Fruit fly (Drosophila melanogaster) whole organism, embryonic: ENCODE results near the gene CG10286.

ENCODE experiments used
- Atf6 ChIP-seq: fragments of 200-800 bp; sonication (Bioruptor generic); IDR thresholded peaks from 2 replicates; pipeline ENCODE4 v1.3.6; 2022; ENCODE audit warnings: missing biosample characterization, missing genetic modification characterization
- Blimp-1 ChIP-seq: fragments of 200-800 bp; sonication (Bioruptor generic); optimal IDR thresholded peaks from 3 replicates; lab custom pipeline; 2018; ENCODE audit warnings: missing biosample characterization, missing genetic modification characterization, mild to moderate bottlenecking, moderate library complexity, missing genetic modification reagents
- CG10267 ChIP-seq: fragments of 200-800 bp; sonication (Bioruptor generic); optimal IDR thresholded peaks from 2 replicates; lab custom pipeline; 2018; ENCODE audit warnings: missing biosample characterization, mild to moderate bottlenecking, missing genetic modification characterization, moderate library complexity
- CG11093 ChIP-seq: fragments of 200-800 bp; sonication (Bioruptor generic); IDR thresholded peaks from 3 replicates; pipeline ENCODE4 v1.3.6; 2022; ENCODE audit warnings: missing biosample characterization, missing genetic modification characterization
- CG11456 ChIP-seq: fragments of 200-800 bp; sonication (Bioruptor generic); IDR thresholded peaks from 3 replicates; pipeline ENCODE4 v1.3.6; 2022; ENCODE audit warnings: missing biosample characterization, missing genetic modification characterization
- CG12071 ChIP-seq: fragments of 200-800 bp; sonication (Bioruptor generic); optimal IDR thresholded peaks from 3 replicates; lab custom pipeline; 2018; ENCODE audit warnings: missing biosample characterization, mild to moderate bottlenecking, missing genetic modification characterization
- CG12391 ChIP-seq: fragments of 200-800 bp; sonication (Bioruptor generic); optimal IDR thresholded peaks from 3 replicates; lab custom pipeline; 2018; ENCODE audit warnings: missing biosample characterization, mild to moderate bottlenecking, missing genetic modification characterization, moderate library complexity
- CG12769 ChIP-seq: fragments of 200-800 bp; sonication (Bioruptor generic); optimal IDR thresholded peaks from 2 replicates; lab custom pipeline; 2019; ENCODE audit warnings: missing biosample characterization, mild to moderate bottlenecking, missing genetic modification characterization, moderate library complexity
- CG13775 ChIP-seq: fragments of 200-800 bp; sonication (Bioruptor generic); optimal IDR thresholded peaks from 3 replicates; lab custom pipeline; 2017; ENCODE audit warnings: missing biosample characterization, mild to moderate bottlenecking, missing genetic modification characterization
- CG15269 ChIP-seq: fragments of 200-800 bp; sonication (Bioruptor generic); optimal IDR thresholded peaks from 2 replicates; lab custom pipeline; 2018; ENCODE audit warnings: missing biosample characterization, mild to moderate bottlenecking, missing genetic modification characterization, moderate library complexity
- CG17829 ChIP-seq: fragments of 200-800 bp; optimal IDR thresholded peaks from 2 replicates; lab custom pipeline; 2019; ENCODE audit warnings: missing biosample characterization, mild to moderate bottlenecking, missing genetic modification characterization, moderate library complexity
- CG17912 ChIP-seq: fragments of 200-800 bp; sonication (Bioruptor generic); optimal IDR thresholded peaks from 2 replicates; lab custom pipeline; 2018; ENCODE audit warnings: missing biosample characterization, mild to moderate bottlenecking, missing genetic modification characterization
- CG2889 ChIP-seq: fragments of 200-800 bp; sonication (Bioruptor generic); IDR thresholded peaks from 3 replicates; pipeline ENCODE4 v1.3.6; 2022; ENCODE audit warnings: missing biosample characterization, missing genetic modification characterization
- CG31441 ChIP-seq: fragments of 200-800 bp; sonication (Bioruptor generic); IDR thresholded peaks from 2 replicates; pipeline ENCODE4 v1.3.6; 2022; ENCODE audit warnings: missing biosample characterization, missing genetic modification characterization
- CG3163 ChIP-seq: fragments of 200-800 bp; sonication (Bioruptor generic); optimal IDR thresholded peaks from 3 replicates; lab custom pipeline; 2016; ENCODE audit warnings: missing biosample characterization, missing genetic modification characterization
- CG32532 ChIP-seq: fragments of 200-800 bp; sonication (Bioruptor generic); IDR thresholded peaks from 2 replicates; pipeline ENCODE4 v1.3.6; 2022; ENCODE audit warnings: missing biosample characterization, missing genetic modification characterization
- CG34224 ChIP-seq: fragments of 200-800 bp; sonication (Bioruptor generic); IDR thresholded peaks from 3 replicates; pipeline ENCODE4 v1.3.6; 2022; ENCODE audit warnings: missing biosample characterization, missing genetic modification characterization; ENCODE audit not compliant: partially characterized antibody
- CG6765 ChIP-seq: fragments of 200-800 bp; sonication (Bioruptor generic); optimal IDR thresholded peaks from 3 replicates; lab custom pipeline; 2017; ENCODE audit warnings: missing biosample characterization, mild to moderate bottlenecking, missing genetic modification characterization
- Dll ChIP-seq: fragments of 200-800 bp; sonication (Bioruptor generic); IDR thresholded peaks from 4 replicates; pipeline ENCODE4 v1.3.6; 2022; ENCODE audit warnings: missing biosample characterization, missing genetic modification characterization; ENCODE audit not compliant: partially characterized antibody
- Drgx ChIP-seq: fragments of 200-800 bp; sonication (Bioruptor generic); IDR thresholded peaks from 2 replicates; pipeline ENCODE4 v1.3.6; 2022; ENCODE audit warnings: missing biosample characterization, missing genetic modification characterization
- Hsf ChIP-seq: fragments of 200-800 bp; sonication (Bioruptor generic); optimal IDR thresholded peaks from 3 replicates; lab custom pipeline; 2016; ENCODE audit warnings: missing biosample characterization, missing genetic modification characterization
- Lhr ChIP-seq: fragments of 200-800 bp; sonication (Bioruptor generic); optimal IDR thresholded peaks from 3 replicates; lab custom pipeline; 2017; ENCODE audit warnings: mild to moderate bottlenecking, missing biosample characterization, missing genetic modification reagents, missing genetic modification characterization
- Mad ChIP-seq: fragments of 200-800 bp; sonication (Bioruptor generic); optimal IDR thresholded peaks from 2 replicates; lab custom pipeline; 2016; ENCODE audit warnings: missing biosample characterization, missing genetic modification characterization
- Med ChIP-seq: fragments of 200-800 bp; sonication (Bioruptor generic); peaks from one replicate; lab custom pipeline; 2016; ENCODE audit warnings: missing biosample characterization, missing genetic modification characterization, mild to moderate bottlenecking, inconsistent platforms, moderate library complexity
- NC2α ChIP-seq: fragments of 200-800 bp; sonication (Bioruptor generic); optimal IDR thresholded peaks from 2 replicates; lab custom pipeline; 2016; ENCODE audit warnings: missing biosample characterization, missing genetic modification characterization
- Ssrp ChIP-seq: fragments of 200-800 bp; sonication (Bioruptor generic); optimal IDR thresholded peaks from 2 replicates; lab custom pipeline; 2018; ENCODE audit warnings: missing biosample characterization, mild to moderate bottlenecking, missing genetic modification characterization, moderate library complexity
- btn ChIP-seq: fragments of 200-800 bp; sonication (Bioruptor generic); optimal IDR thresholded peaks from 2 replicates; lab custom pipeline; 2016; ENCODE audit warnings: missing biosample characterization, missing genetic modification characterization
- danr ChIP-seq: fragments of 200-800 bp; sonication (Bioruptor generic); IDR thresholded peaks from 2 replicates; pipeline ENCODE4 v1.3.6; 2022; ENCODE audit warnings: missing biosample characterization, missing genetic modification characterization
- fd64A ChIP-seq: fragments of 200-800 bp; sonication (Bioruptor generic); optimal IDR thresholded peaks from 3 replicates; lab custom pipeline; 2018; ENCODE audit warnings: missing biosample characterization, mild to moderate bottlenecking, missing genetic modification characterization
- gce ChIP-seq: fragments of 200-800 bp; sonication (Bioruptor generic); IDR thresholded peaks from 3 replicates; pipeline ENCODE4 v1.3.6; 2022; ENCODE audit warnings: missing biosample characterization, missing genetic modification characterization
- hbn ChIP-seq: fragments of 200-800 bp; sonication (Bioruptor generic); IDR thresholded peaks from 2 replicates; pipeline ENCODE4 v1.3.6; 2022; ENCODE audit warnings: missing biosample characterization, missing genetic modification characterization; ENCODE audit not compliant: partially characterized antibody
- kay ChIP-seq: fragments of 200-800 bp; sonication (Bioruptor generic); optimal IDR thresholded peaks from 2 replicates; lab custom pipeline; 2016; ENCODE audit warnings: missing biosample characterization, missing genetic modification characterization
- klu ChIP-seq: fragments of 200-800 bp; sonication (Bioruptor generic); IDR thresholded peaks from 2 replicates; pipeline ENCODE4 v1.3.6; 2022; ENCODE audit warnings: missing biosample characterization, missing genetic modification characterization
- lab ChIP-seq: fragments of 200-800 bp; sonication (Bioruptor generic); optimal IDR thresholded peaks from 3 replicates; lab custom pipeline; 2017; ENCODE audit warnings: missing biosample characterization, missing genetic modification characterization, mild to moderate bottlenecking, moderate library complexity, missing genetic modification reagents
- lbe ChIP-seq: fragments of 200-800 bp; sonication (Bioruptor generic); optimal IDR thresholded peaks from 2 replicates; lab custom pipeline; 2016; ENCODE audit warnings: missing biosample characterization, mild to moderate bottlenecking, missing genetic modification characterization
- nom ChIP-seq: fragments of 200-800 bp; sonication (Bioruptor generic); optimal IDR thresholded peaks from 2 replicates; lab custom pipeline; 2017; ENCODE audit warnings: missing biosample characterization, missing genetic modification characterization, mild to moderate bottlenecking, moderate library complexity, missing genetic modification reagents
- odd ChIP-seq: fragments of 200-800 bp; sonication (Bioruptor generic); optimal IDR thresholded peaks from 2 replicates; lab custom pipeline; 2017; ENCODE audit warnings: missing biosample characterization, mild to moderate bottlenecking, missing genetic modification characterization
- repo ChIP-seq: fragments of 200-800 bp; sonication (Bioruptor generic); optimal IDR thresholded peaks from 2 replicates; lab custom pipeline; 2016; ENCODE audit warnings: missing biosample characterization, missing genetic modification characterization
- row ChIP-seq: fragments of 200-800 bp; sonication (Bioruptor generic); IDR thresholded peaks from 3 replicates; pipeline ENCODE4 v1.3.6; 2022; ENCODE audit warnings: missing biosample characterization, missing genetic modification characterization
- scrt ChIP-seq: fragments of 200-800 bp; sonication (Bioruptor generic); optimal IDR thresholded peaks from 2 replicates; lab custom pipeline; 2018; ENCODE audit warnings: missing biosample characterization, mild to moderate bottlenecking, missing genetic modification characterization, moderate library complexity
- slbo ChIP-seq: fragments of 200-800 bp; sonication (Bioruptor generic); IDR thresholded peaks from 2 replicates; pipeline ENCODE4 v1.3.6; 2022; ENCODE audit warnings: missing biosample characterization, missing genetic modification characterization
- sug ChIP-seq: fragments of 200-800 bp; optimal IDR thresholded peaks from 2 replicates; lab custom pipeline; 2019; ENCODE audit warnings: missing biosample characterization, mild to moderate bottlenecking, missing genetic modification characterization, moderate library complexity
- tup ChIP-seq: fragments of 200-800 bp; sonication (Bioruptor generic); optimal IDR thresholded peaks from 2 replicates; lab custom pipeline; 2016; ENCODE audit warnings: missing biosample characterization, mild to moderate bottlenecking, missing genetic modification characterization, moderate library complexity
- wek ChIP-seq: fragments of 200-800 bp; sonication (Bioruptor generic); optimal IDR thresholded peaks from 3 replicates; lab custom pipeline; 2018; ENCODE audit warnings: missing biosample characterization, mild to moderate bottlenecking, missing genetic modification characterization, moderate library complexity
- zen ChIP-seq: fragments of 200-800 bp; sonication (Bioruptor generic); optimal IDR thresholded peaks from 3 replicates; lab custom pipeline; 2018; ENCODE audit warnings: missing biosample characterization, mild to moderate bottlenecking, missing genetic modification characterization, moderate library complexity
- zen2 ChIP-seq: fragments of 200-800 bp; sonication (Bioruptor generic); IDR thresholded peaks from 3 replicates; pipeline ENCODE4 v1.3.6; 2022; ENCODE audit warnings: missing biosample characterization, missing genetic modification characterization; ENCODE audit not compliant: partially characterized antibody
- zf30C ChIP-seq: fragments of 200-800 bp; sonication (Bioruptor generic); optimal IDR thresholded peaks from 3 replicates; lab custom pipeline; 2018; ENCODE audit warnings: missing biosample characterization, mild to moderate bottlenecking, missing genetic modification characterization

CG10286 gene

DNA sequence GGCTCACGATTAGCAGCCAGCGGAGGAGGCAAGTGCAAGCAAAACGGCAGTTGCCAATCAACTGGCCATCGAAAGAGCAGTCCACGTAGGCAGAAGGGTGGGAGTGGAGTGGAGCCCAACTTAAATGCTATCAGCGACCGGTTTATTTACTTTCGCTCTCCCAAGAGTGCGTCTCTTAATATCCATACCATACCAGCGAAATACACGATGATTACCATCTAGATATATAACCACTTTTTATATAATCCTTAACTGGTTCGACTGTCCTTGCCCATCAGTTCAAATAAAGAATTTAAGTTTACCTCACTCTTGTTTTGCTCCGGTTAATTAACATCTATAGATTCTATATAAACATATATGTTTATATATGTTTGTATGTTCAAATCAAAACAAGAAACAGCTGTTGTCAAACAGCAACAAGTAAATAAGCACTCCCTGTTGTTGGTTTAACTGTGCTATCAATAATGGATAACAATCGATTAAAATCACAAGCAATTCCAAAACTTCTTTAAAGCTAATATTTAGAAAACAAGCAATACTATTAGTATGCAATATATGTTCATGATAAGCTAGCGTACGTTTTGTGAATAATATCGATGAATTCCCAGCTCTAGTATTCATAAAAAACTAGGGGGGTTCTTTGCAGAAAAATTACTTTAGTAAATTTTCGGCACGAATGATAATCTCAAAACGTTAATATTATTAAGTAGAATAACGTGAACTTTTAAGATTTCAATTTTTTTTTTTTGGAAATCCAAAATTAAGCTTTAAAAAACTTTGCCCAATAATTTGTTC, 4.9 kb downstream of the CG10286 start (continued):
- TF ChIP-seq lab (GFP tag; lab: Kevin White, UChicago): peak; percentile 83
- TF ChIP-seq CG11456 (GFP tag; lab: Robert Waterston, UW): 0 out of 3 replicates have a peak, but pooled peaks have one; percentile 4
- TF ChIP-seq Mad: peak; percentile 2
- TF ChIP-seq CG11093 (GFP tag; lab: Robert Waterston, UW): no peak
- no peak for TF ChIP-seq zen2
- TF ChIP-seq CG13775 (GFP tag; lab: Kevin White, UChicago): peak; percentile 35
- peak; percentile 35 for TF ChIP-seq Hsf
- peak; percentile 77 for TF ChIP-seq row
- TF ChIP-seq slbo (GFP tag; lab: Robert Waterston, UW): peak; percentile 48; the same call in 1 of the 2 replicates
- peak; percentile 49; the same call in 1 of the 3 replicates for TF ChIP-seq CG34224 (GFP tag; lab: Robert Waterston, UW)
- TF ChIP-seq Atf6 (GFP tag; lab: Robert Waterston, UW): peak; percentile 76
- no peak for TF ChIP-seq zf30C (GFP tag; lab: Kevin White, UChicago)
- TF ChIP-seq Med (GFP tag; lab: Kevin White, UChicago): peak; percentile 87
- TF ChIP-seq CG12391 (tag; lab: Kevin White, UChicago): peak; percentile 54
- peak; percentile 51 for TF ChIP-seq CG10267 (tag; lab: Kevin White, UChicago)
- no peak for TF ChIP-seq CG17912 (GFP tag; lab: Kevin White, UChicago)
- 0 out of 3 replicates have a peak, but pooled peaks have one; percentile 30 for TF ChIP-seq gce (GFP tag; lab: Robert Waterston, UW)
- TF ChIP-seq scrt: peak; percentile 89
- peak; percentile 73 for TF ChIP-seq CG12769 (tag; lab: Kevin White, UChicago)
- 0 out of 3 replicates have a peak, but pooled peaks have one; percentile 18 for TF ChIP-seq CG2889
- peak; percentile 14 for TF ChIP-seq fd64A
- no peak for TF ChIP-seq repo
- TF ChIP-seq sug (tag; lab: Kevin White, UChicago): peak; percentile 51
- no peak for TF ChIP-seq CG12071 (GFP tag; lab: Kevin White, UChicago)
- TF ChIP-seq CG31441 (GFP tag; lab: Robert Waterston, UW): peak; percentile 27; the same call in 1 of the 2 replicates
- no peak for TF ChIP-seq Ssrp (tag; lab: Kevin White, UChicago)
- TF ChIP-seq danr: peak; percentile 29; the same call in 1 of the 2 replicates
- peak; percentile 52 for TF ChIP-seq CG6765 (GFP tag; lab: Kevin White, UChicago)
- TF ChIP-seq CG15269 (tag; lab: Kevin White, UChicago): peak; percentile 66
- TF ChIP-seq odd (GFP tag; lab: Kevin White, UChicago): peak; percentile 66
- peak; percentile 49 for TF ChIP-seq lbe (GFP tag; lab: Kevin White, UChicago)
- TF ChIP-seq nom: peak; percentile 47
- TF ChIP-seq CG3163 (GFP tag; lab: Kevin White, UChicago): no peak
- no peak for TF ChIP-seq Lhr (GFP tag; lab: Kevin White, UChicago)
- no peak for TF ChIP-seq NC2α (GFP tag; lab: Kevin White, UChicago)
- TF ChIP-seq btn (GFP tag; lab: Kevin White, UChicago): no peak
- no peak for TF ChIP-seq zen (tag; lab: Kevin White, UChicago)
- peak; percentile 42 for TF ChIP-seq CG17829 (tag; lab: Kevin White, UChicago)
- peak; percentile 12 for TF ChIP-seq tup (GFP tag; lab: Kevin White, UChicago)
- 0 out of 2 replicates have a peak, but pooled peaks have one; percentile 33 for TF ChIP-seq Drgx
- peak; percentile 19; the same call in 1 of the 2 replicates for TF ChIP-seq hbn (GFP tag; lab: Robert Waterston, UW)
- TF ChIP-seq wek (GFP tag; lab: Kevin White, UChicago): peak; percentile 79
- peak; percentile 22 for TF ChIP-seq kay (GFP tag; lab: Kevin White, UChicago)
- no peak for TF ChIP-seq klu
- peak; percentile 52 for TF ChIP-seq Blimp-1
- TF ChIP-seq Dll (GFP tag; lab: Robert Waterston, UW): peak; percentile 61; the same call in 3 of the 4 replicates
- peak; percentile 52; the same call in 1 of the 2 replicates for TF ChIP-seq CG32532
